Worm (Caenorhabditis elegans) whole organism, L1 larva: ENCODE measurements around the gene C06G4.6.

Source experiments
- blmp-1 ChIP-seq: fragments of 150-350 bp; optimal IDR thresholded peaks from 2 replicates; lab custom pipeline; 2014; ENCODE audit warnings: missing biosample characterization, missing genetic modification characterization
- dsc-1 ChIP-seq: sonication (generic microtip); optimal IDR thresholded peaks from 2 replicates; lab custom pipeline; 2016; ENCODE audit warnings: mild to moderate bottlenecking, missing genetic modification characterization, missing compliant biosample characterization
- fkh-10 ChIP-seq: sonication (generic microtip); optimal IDR thresholded peaks from 2 replicates; lab custom pipeline; 2017; ENCODE audit warnings: missing biosample characterization, missing genetic modification reagents, missing genetic modification characterization
- hpl-2 ChIP-seq: fragments of 150-350 bp; optimal IDR thresholded peaks from 2 replicates; lab custom pipeline; 2014; ENCODE audit warnings: missing biosample characterization, missing genetic modification reagents, missing genetic modification characterization
- lin-15B ChIP-seq: fragments of 150-350 bp; sonication (generic microtip); optimal IDR thresholded peaks from 3 replicates; lab custom pipeline; 2014; ENCODE audit warnings: missing biosample characterization, missing genetic modification characterization
- lir-3 ChIP-seq: sonication (generic microtip); optimal IDR thresholded peaks from 2 replicates; lab custom pipeline; 2016; ENCODE audit warnings: mild to moderate bottlenecking, missing genetic modification characterization, moderate library complexity, missing compliant biosample characterization; ENCODE audit not compliant: poor library complexity
- mep-1 ChIP-seq: fragments of 150-350 bp; optimal IDR thresholded peaks from 2 replicates; lab custom pipeline; 2014; ENCODE audit warnings: missing biosample characterization, missing genetic modification characterization
- nhr-12 ChIP-seq: sonication (generic microtip); optimal IDR thresholded peaks from 2 replicates; lab custom pipeline; 2017; ENCODE audit warnings: missing biosample characterization, missing genetic modification characterization
- nhr-76 ChIP-seq: sonication (generic microtip); optimal IDR thresholded peaks from 2 replicates; lab custom pipeline; 2017; ENCODE audit warnings: missing biosample characterization, missing genetic modification characterization
- nhr-84 ChIP-seq: sonication (generic microtip); optimal IDR thresholded peaks from 2 replicates; lab custom pipeline; 2017; ENCODE audit warnings: missing biosample characterization, missing genetic modification characterization
- pqm-1 ChIP-seq: sonication (generic microtip); optimal IDR thresholded peaks from 3 replicates; lab custom pipeline; 2017; ENCODE audit warnings: missing biosample characterization, missing genetic modification characterization
- skn-1 ChIP-seq: fragments of 150-350 bp; optimal IDR thresholded peaks from 2 replicates; lab custom pipeline; 2014; ENCODE audit warnings: missing biosample characterization, missing genetic modification characterization
- swsn-7 ChIP-seq: sonication (generic microtip); optimal IDR thresholded peaks from 2 replicates; lab custom pipeline; 2016; ENCODE audit warnings: missing genetic modification characterization, missing compliant biosample characterization
- unc-62 ChIP-seq: fragments of 150-350 bp; optimal IDR thresholded peaks from 2 replicates; lab custom pipeline; 2014; ENCODE audit warnings: missing biosample characterization, missing genetic modification reagents, missing genetic modification characterization

ce11 chrIII:7956965-7957364, 47.2 kb upstream of the C06G4.6 start, which contains the start of gene C29E4.9:
- TF ChIP-seq fkh-10 (no peak), skn-1 (tag; lab: Kevin White, UChicago) (no peak), nhr-76 (tag; lab: Kevin White, UChicago) (no peak), mep-1 (no peak), nhr-84 (tag; lab: Kevin White, UChicago) (no peak), swsn-7 (tag; lab: Kevin White, UChicago) (no peak), nhr-12 (no peak), blmp-1 (tag; lab: Kevin White, UChicago) (no peak), lir-3 (no peak), unc-62 (GFP tag; lab: Kevin White, UChicago) (no peak), dsc-1 (tag; lab: Kevin White, UChicago) (no peak), hpl-2 (GFP tag; lab: Kevin White, UChicago) (no peak), lin-15B (tag; lab: Kevin White, UChicago) (no peak), pqm-1 (tag; lab: Kevin White, UChicago) (no peak)
